Worm (Caenorhabditis elegans) whole organism, young adult: ENCODE data around the gene nhr-187.

Experiments
- F10E7.11 ChIP-seq: sonication (generic microtip); optimal IDR thresholded peaks from 2 replicates; lab custom pipeline; 2017; ENCODE audit warnings: mild to moderate bottlenecking, missing genetic modification characterization, moderate library complexity, missing compliant biosample characterization
- F37B4.10 ChIP-seq: fragments of 200-800 bp; sonication (Bioruptor generic); IDR thresholded peaks from 2 replicates; pipeline ENCODE4 v1.3.6; 2022; ENCODE audit warnings: missing genetic modification characterization, missing compliant biosample characterization
- F49E8.2 ChIP-seq: sonication (generic microtip); optimal IDR thresholded peaks from 3 replicates; lab custom pipeline; 2017; ENCODE audit warnings: missing genetic modification characterization, mild to moderate bottlenecking, missing compliant biosample characterization, antibody characterized with exemption, moderate library complexity; ENCODE audit not compliant: insufficient read depth
- F52B5.7 ChIP-seq: sonication (generic microtip); optimal IDR thresholded peaks from 2 replicates; lab custom pipeline; 2016; ENCODE audit warnings: mild to moderate bottlenecking, missing genetic modification characterization, missing compliant biosample characterization
- F57C9.4 ChIP-seq: sonication (generic microtip); optimal IDR thresholded peaks from 2 replicates; lab custom pipeline; 2017; ENCODE audit warnings: mild to moderate bottlenecking, missing genetic modification characterization, missing compliant biosample characterization
- K12H6.12 ChIP-seq: fragments of 200-800 bp; sonication (Bioruptor generic); optimal IDR thresholded peaks from 2 replicates; lab custom pipeline; 2018; ENCODE audit warnings: mild to moderate bottlenecking, missing genetic modification characterization, missing compliant biosample characterization
- Y79H2A.3 ChIP-seq: fragments of 200-800 bp; sonication (Bioruptor generic); conservative IDR thresholded peaks from 2 replicates; pipeline ENCODE4 v1.3.6; 2022; ENCODE audit warnings: missing genetic modification reagents, missing genetic modification characterization, missing compliant biosample characterization
- aptf-2 ChIP-seq: fragments of 200-800 bp; sonication (Bioruptor generic); conservative IDR thresholded peaks from 2 replicates; pipeline ENCODE4 v1.3.6; 2022; ENCODE audit warnings: missing genetic modification reagents, missing genetic modification characterization, missing compliant biosample characterization
- aptf-3 ChIP-seq: fragments of 200-800 bp; sonication (Bioruptor generic); IDR thresholded peaks from 2 replicates; pipeline ENCODE4 v1.3.6; 2022; ENCODE audit warnings: missing genetic modification characterization, missing compliant biosample characterization
- cebp-1 ChIP-seq, 2 experiments: fragments of 200-800 bp in 1 of 2; sonication (Bioruptor generic) in 1 of 2; sonication (generic microtip) in 1 of 2; IDR thresholded peaks in 1 of 2; optimal IDR thresholded peaks in 1 of 2; 2 replicates each; pipeline versions ENCODE4 v1.3.6 to Lab custom; 2017 to 2022; ENCODE audit warnings: missing compliant biosample characterization in 2 of 2, missing genetic modification characterization in 2 of 2, mild to moderate bottlenecking in 1 of 2, missing genetic modification reagents in 1 of 2, moderate library complexity in 1 of 2
- cebp-2 ChIP-seq: fragments of 200-800 bp; sonication (Bioruptor generic); IDR thresholded peaks from 2 replicates; pipeline ENCODE4 v1.3.6; 2022; ENCODE audit warnings: missing genetic modification characterization, missing compliant biosample characterization
- dpl-1 ChIP-seq: fragments of 150-350 bp; optimal IDR thresholded peaks from 2 replicates; lab custom pipeline; 2014; ENCODE audit warnings: missing biosample characterization, missing genetic modification reagents, missing genetic modification characterization
- efl-1 ChIP-seq: fragments of 150-350 bp; optimal IDR thresholded peaks from 2 replicates; lab custom pipeline; 2014; ENCODE audit warnings: missing biosample characterization, missing genetic modification reagents, missing genetic modification characterization
- egrh-3 ChIP-seq: fragments of 200-800 bp; sonication (Bioruptor generic); IDR thresholded peaks from 2 replicates; pipeline ENCODE4 v1.3.6; 2022; ENCODE audit warnings: missing genetic modification reagents, missing genetic modification characterization, missing compliant biosample characterization
- ets-4 ChIP-seq: fragments of 200-800 bp; sonication (Bioruptor generic); optimal IDR thresholded peaks from 2 replicates; lab custom pipeline; 2018; ENCODE audit warnings: mild to moderate bottlenecking, missing genetic modification characterization, missing compliant biosample characterization
- him-1 ChIP-seq: sonication (generic microtip); optimal IDR thresholded peaks from 2 replicates; lab custom pipeline; 2016; ENCODE audit warnings: missing genotype, missing genetic modification reagents, missing genetic modification characterization, missing compliant biosample characterization
- hlh-26 ChIP-seq: fragments of 200-800 bp; sonication (Bioruptor generic); conservative IDR thresholded peaks from 2 replicates; pipeline ENCODE4 v1.3.6; 2022; ENCODE audit warnings: missing genetic modification reagents, missing genetic modification characterization, missing compliant biosample characterization
- lag-1 ChIP-seq: fragments of 200-800 bp; sonication (Bioruptor generic); IDR thresholded peaks from 2 replicates; pipeline ENCODE4 v1.3.6; 2022; ENCODE audit warnings: missing genetic modification reagents, missing genetic modification characterization, missing compliant biosample characterization
- let-607 ChIP-seq, 2 experiments: fragments of 200-800 bp in 1 of 2; sonication (Bioruptor generic) in 1 of 2; sonication (generic microtip) in 1 of 2; optimal IDR thresholded peaks; 2 replicates each; lab custom pipeline; 2016 to 2018; ENCODE audit warnings: mild to moderate bottlenecking in 2 of 2, missing compliant biosample characterization in 2 of 2, missing genetic modification characterization in 2 of 2, moderate library complexity in 2 of 2, missing genotype in 1 of 2
- lin-35 ChIP-seq, 3 experiments: fragments of 150-350 bp in 2 of 3; sonication (generic microtip) in 1 of 3; optimal IDR thresholded peaks; 2 replicates each; lab custom pipeline; 2014 to 2018; ENCODE audit warnings: missing biosample characterization in 3 of 3, missing genetic modification characterization in 3 of 3, missing genetic modification reagents in 3 of 3
- lir-1 ChIP-seq: fragments of 200-800 bp; sonication (Bioruptor generic); conservative IDR thresholded peaks from 2 replicates; pipeline ENCODE4 v1.3.6; 2022; ENCODE audit warnings: missing genetic modification reagents, missing genetic modification characterization, missing compliant biosample characterization
- madf-10 ChIP-seq: sonication (generic microtip); optimal IDR thresholded peaks from 2 replicates; lab custom pipeline; 2016; ENCODE audit warnings: mild to moderate bottlenecking, missing genetic modification characterization, missing compliant biosample characterization
- madf-3 ChIP-seq: fragments of 200-800 bp; sonication (Bioruptor generic); IDR thresholded peaks from 2 replicates; pipeline ENCODE4 v1.3.6; 2022; ENCODE audit warnings: missing genetic modification reagents, missing genetic modification characterization, missing compliant biosample characterization
- mes-4 ChIP-seq: sonication (generic microtip); optimal IDR thresholded peaks from 2 replicates; lab custom pipeline; 2016; ENCODE audit warnings: missing genotype, missing genetic modification characterization, missing compliant biosample characterization
- nfya-2 ChIP-seq: fragments of 200-800 bp; sonication (Bioruptor generic); IDR thresholded peaks from 2 replicates; pipeline ENCODE4 v1.3.6; 2022; ENCODE audit warnings: missing genetic modification reagents, missing genetic modification characterization, missing compliant biosample characterization
- nhr-120 ChIP-seq: fragments of 200-800 bp; sonication (Bioruptor generic); IDR thresholded peaks from 2 replicates; pipeline ENCODE4 v1.3.6; 2022; ENCODE audit warnings: missing genetic modification characterization, missing compliant biosample characterization
- nhr-90 ChIP-seq: sonication (generic microtip); optimal IDR thresholded peaks from 2 replicates; lab custom pipeline; 2016; ENCODE audit warnings: missing genotype, mild to moderate bottlenecking, missing genetic modification characterization, missing compliant biosample characterization
- rcor-1 ChIP-seq: fragments of 200-800 bp; sonication (Bioruptor generic); IDR thresholded peaks from 2 replicates; pipeline ENCODE4 v1.3.6; 2022; ENCODE audit warnings: missing genetic modification reagents, missing genetic modification characterization, missing compliant biosample characterization
- snpc-1.1 ChIP-seq: sonication (generic microtip); optimal IDR thresholded peaks from 2 replicates; lab custom pipeline; 2017; ENCODE audit warnings: missing genetic modification characterization, mild to moderate bottlenecking, missing compliant biosample characterization, antibody characterized with exemption, moderate library complexity, missing genotype, missing genetic modification reagents; ENCODE audit not compliant: insufficient read depth
- snpc-1.3 ChIP-seq: sonication (generic microtip); optimal IDR thresholded peaks from 2 replicates; lab custom pipeline; 2017; ENCODE audit warnings: missing genetic modification characterization, mild to moderate bottlenecking, missing compliant biosample characterization, antibody characterized with exemption, moderate library complexity, missing genotype, missing genetic modification reagents; ENCODE audit not compliant: insufficient read depth
- snpc-4 ChIP-seq, 5 experiments: fragments of 150-350 bp in 1 of 5; sonication (generic microtip) in 4 of 5; optimal IDR thresholded peaks; 2 replicates each; lab custom pipeline; 2014 to 2018; ENCODE audit warnings: missing genetic modification characterization in 5 of 5, missing biosample characterization in 3 of 5, antibody characterized with exemption in 2 of 5, mild to moderate bottlenecking in 2 of 5, missing compliant biosample characterization in 2 of 5, missing genotype in 2 of 5, moderate library complexity in 2 of 5, missing genetic modification reagents in 1 of 5
- unc-130 ChIP-seq: sonication (generic microtip); optimal IDR thresholded peaks from 2 replicates; lab custom pipeline; 2016; ENCODE audit warnings: missing genetic modification reagents, missing genetic modification characterization, missing compliant biosample characterization
- unc-62 ChIP-seq: fragments of 150-350 bp; optimal IDR thresholded peaks from 2 replicates; lab custom pipeline; 2014; ENCODE audit warnings: missing biosample characterization, missing genetic modification reagents, missing genetic modification characterization
- ztf-26 ChIP-seq: sonication (generic microtip); optimal IDR thresholded peaks from 2 replicates; lab custom pipeline; 2017; ENCODE audit warnings: missing genetic modification characterization, missing compliant biosample characterization
- ztf-3 ChIP-seq: fragments of 200-800 bp; sonication (Bioruptor generic); optimal IDR thresholded peaks from 2 replicates; lab custom pipeline; 2018; ENCODE audit warnings: mild to moderate bottlenecking, missing genetic modification characterization, missing compliant biosample characterization

The nhr-187 gene

DNA sequence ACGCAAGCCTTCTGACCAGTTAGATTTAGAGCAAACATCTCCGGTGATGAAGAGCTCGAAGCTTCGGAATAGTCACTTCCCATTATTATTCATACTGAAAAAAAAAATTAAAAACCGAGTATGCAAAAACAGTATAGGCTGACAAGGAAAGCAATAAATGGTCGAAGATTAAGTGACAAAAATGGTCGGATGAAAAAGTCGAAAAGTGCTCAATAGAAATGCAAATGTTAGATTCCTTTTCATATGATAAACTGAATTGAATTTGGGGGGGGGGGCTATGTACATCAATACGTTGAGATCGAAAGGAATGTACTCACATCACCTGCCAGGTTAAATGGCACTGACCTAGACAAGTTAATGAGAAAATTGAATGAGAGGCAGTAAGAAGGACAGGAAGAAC, at the start of gene nhr-187:
Gene nhr-187 (minus strand): TSS at position 101 of the 400 bp plus-strand sequence.
- no peak for TF ChIP-seq rcor-1
- no peak for TF ChIP-seq nhr-120 (GFP tag; lab: Robert Waterston, UW)
- TF ChIP-seq lin-35 (GFP tag; optimal IDR thresholded peaks at IDR 0.05; lab: Kevin White, UChicago), result no peak
- TF ChIP-seq aptf-2, result no peak
- no peak for TF ChIP-seq cebp-1 (GFP tag; IDR thresholded peaks at IDR 0.05; lab: Robert Waterston, UW)
- TF ChIP-seq cebp-1 (tag; optimal IDR thresholded peaks at IDR 0.05; lab: Kevin White, UChicago), result no peak
- no peak for TF ChIP-seq nhr-90 (tag; lab: Kevin White, UChicago)
- no peak for TF ChIP-seq egrh-3 (GFP tag; lab: Robert Waterston, UW)
- TF ChIP-seq madf-10 (tag; lab: Kevin White, UChicago), result no peak
- TF ChIP-seq ztf-3 (GFP tag; lab: Kevin White, UChicago), result no peak
- TF ChIP-seq snpc-1.1 (tag; lab: Kevin White, UChicago), result no peak
- no peak for TF ChIP-seq nfya-2 (GFP tag; lab: Robert Waterston, UW)
- no peak for TF ChIP-seq dpl-1 (GFP tag; lab: Kevin White, UChicago)
- TF ChIP-seq let-607 (tag; optimal IDR thresholded peaks at IDR 0.05; lab: Kevin White, UChicago), result no peak
- no peak for TF ChIP-seq F37B4.10 (GFP tag; lab: Robert Waterston, UW)
- TF ChIP-seq F52B5.7 (tag; lab: Kevin White, UChicago), result no peak
- TF ChIP-seq Y79H2A.3 (GFP tag; lab: Robert Waterston, UW), result no peak
- TF ChIP-seq, all 124 proteins: peak for 0

DNA sequence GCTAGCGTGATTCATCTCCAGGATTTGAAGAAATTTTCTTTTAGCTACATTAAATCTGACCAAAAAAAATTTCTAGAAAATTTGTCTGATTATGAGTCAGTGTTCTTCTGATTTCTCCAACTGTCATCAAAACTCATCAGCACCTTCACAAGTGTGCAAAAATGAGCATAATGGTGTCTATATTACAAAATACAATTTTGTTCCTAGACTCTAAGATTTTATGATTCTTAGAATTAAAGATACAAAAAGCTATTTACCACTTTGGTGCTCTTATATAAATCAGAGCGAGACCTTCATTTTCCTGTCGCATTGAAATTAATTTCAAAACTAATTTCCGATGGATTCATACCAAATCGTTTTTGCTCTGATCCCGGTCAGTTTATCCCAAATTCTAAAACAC, 49.7 kb upstream of the nhr-187 start, which contains the start of gene srx-68:
Gene srx-68 (plus strand): TSS at position 301 of the 400 bp plus-strand sequence.
- TF ChIP-seq F49E8.2 (tag; lab: Kevin White, UChicago) (no peak), snpc-4 (GFP tag; optimal IDR thresholded peaks at IDR 0.05; lab: Kevin White, UChicago) (no peak), snpc-4 (tag; optimal IDR thresholded peaks at IDR 0.05; lab: Kevin White, UChicago) (no peak), unc-130 (GFP tag; lab: Kevin White, UChicago) (no peak), aptf-3 (GFP tag; lab: Robert Waterston, UW) (no peak), dpl-1 (GFP tag; lab: Kevin White, UChicago) (no peak), ztf-26 (no peak), K12H6.12 (tag; lab: Kevin White, UChicago) (no peak), ets-4 (GFP tag; lab: Kevin White, UChicago) (no peak), unc-62 (GFP tag; lab: Kevin White, UChicago) (no peak), hlh-26 (no peak), snpc-1.3 (no peak), nhr-120 (GFP tag; lab: Robert Waterston, UW) (no peak), mes-4 (tag; lab: Kevin White, UChicago) (no peak), lag-1 (GFP tag; lab: Robert Waterston, UW) (no peak), cebp-2 (GFP tag; lab: Robert Waterston, UW) (no peak), F57C9.4 (tag; lab: Kevin White, UChicago) (no peak), him-1 (tag; lab: Kevin White, UChicago) (no peak), F10E7.11 (no peak)

DNA sequence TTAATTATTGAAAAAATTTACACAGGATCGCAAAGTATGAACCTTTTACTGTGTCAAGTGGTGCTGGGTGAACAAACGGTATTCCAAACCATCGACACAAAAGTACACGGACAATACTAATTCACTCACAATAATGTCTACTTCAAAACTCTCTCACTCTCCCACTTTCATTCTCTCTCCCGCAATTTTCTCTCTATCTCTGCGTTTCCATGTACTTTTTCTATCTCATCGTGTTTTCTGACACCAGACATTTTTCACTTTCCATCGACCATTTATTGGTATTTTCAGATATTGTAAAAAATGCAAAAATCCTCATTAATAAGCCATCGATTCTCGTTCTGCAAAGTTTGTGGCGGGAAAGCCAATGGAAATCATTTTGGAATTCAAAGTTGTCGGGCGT, 43.1 kb upstream of the nhr-187 start, which contains the start of gene nhr-156:
Gene nhr-156 (plus strand): TSS at position 266 of the 400 bp plus-strand sequence.
- TF ChIP-seq lin-35 (GFP tag; optimal IDR thresholded peaks at IDR 0.05; lab: Kevin White, UChicago), result no peak
- no peak for TF ChIP-seq F37B4.10 (GFP tag; lab: Robert Waterston, UW)
- no peak for TF ChIP-seq lir-1 (GFP tag; lab: Robert Waterston, UW)
- TF ChIP-seq efl-1 (GFP tag; lab: Kevin White, UChicago), result no peak
- TF ChIP-seq madf-3 (GFP tag; lab: Robert Waterston, UW), result no peak
